Worm (Caenorhabditis elegans) whole organism, young adult: ENCODE results near the gene orai-1.

Experiments
- F49E8.2 ChIP-seq: sonication (generic microtip); optimal IDR thresholded peaks from 3 replicates; lab custom pipeline; 2017; ENCODE audit warnings: missing genetic modification characterization, mild to moderate bottlenecking, missing compliant biosample characterization, antibody characterized with exemption, moderate library complexity; ENCODE audit not compliant: insufficient read depth
- ZK185.1 ChIP-seq: sonication (generic microtip); optimal IDR thresholded peaks from 2 replicates; lab custom pipeline; 2016; ENCODE audit warnings: mild to moderate bottlenecking, missing genetic modification characterization, missing compliant biosample characterization; ENCODE audit not compliant: poor library complexity, severe bottlenecking
- lir-1 ChIP-seq: fragments of 200-800 bp; sonication (Bioruptor generic); conservative IDR thresholded peaks from 2 replicates; pipeline ENCODE4 v1.3.6; 2022; ENCODE audit warnings: missing genetic modification reagents, missing genetic modification characterization, missing compliant biosample characterization
- nfya-1 ChIP-seq: sonication (generic microtip); optimal IDR thresholded peaks from 2 replicates; lab custom pipeline; 2017; ENCODE audit warnings: antibody characterized with exemption, missing compliant biosample characterization, missing genetic modification characterization, borderline replicate concordance; ENCODE audit not compliant: insufficient read depth
- nhr-179 ChIP-seq: sonication (generic microtip); optimal IDR thresholded peaks from 2 replicates; lab custom pipeline; 2016; ENCODE audit warnings: mild to moderate bottlenecking, missing genetic modification characterization, missing compliant biosample characterization
- pha-4 ChIP-seq: fragments of 150-350 bp; sonication (generic microtip); optimal IDR thresholded peaks from 2 replicates; lab custom pipeline; 2014; ENCODE audit warnings: missing biosample characterization, missing genetic modification reagents, missing genetic modification characterization
- snpc-4 ChIP-seq, 5 experiments: fragments of 150-350 bp in 1 of 5; sonication (generic microtip) in 4 of 5; optimal IDR thresholded peaks; 2 replicates each; lab custom pipeline; 2014 to 2018; ENCODE audit warnings: missing genetic modification characterization in 5 of 5, missing biosample characterization in 3 of 5, antibody characterized with exemption in 2 of 5, mild to moderate bottlenecking in 2 of 5, missing compliant biosample characterization in 2 of 5, missing genotype in 2 of 5, moderate library complexity in 2 of 5, missing genetic modification reagents in 1 of 5

ce11 chrIII:683318-683717 is 36.8 kb downstream of the orai-1 start, which contains the start of gene W02B3.4:
- TF ChIP-seq nfya-1 (tag; lab: Kevin White, UChicago), result no peak
- no peak for TF ChIP-seq lir-1 (GFP tag; lab: Robert Waterston, UW)
- TF ChIP-seq nhr-179 (tag; lab: Kevin White, UChicago), result no peak
- no peak for TF ChIP-seq pha-4 (tag; lab: Kevin White, UChicago)
- TF ChIP-seq F49E8.2, result no peak
- TF ChIP-seq snpc-4 (GFP tag; optimal IDR thresholded peaks at IDR 0.05; lab: Kevin White, UChicago), result no peak
- no peak for TF ChIP-seq snpc-4 (tag; optimal IDR thresholded peaks at IDR 0.05; lab: Kevin White, UChicago)
- TF ChIP-seq ZK185.1 (tag; lab: Kevin White, UChicago), result no peak
